Fruit fly (Drosophila melanogaster) Kc167 (cell line): ENCODE data around the gene peg.

Source experiments
- Myc ChIP-seq: fragments of >200 bp; optimal IDR thresholded peaks from 2 replicates; lab custom pipeline; 2017; ENCODE audit warnings: missing external identifiers
- Sin3A ChIP-seq: fragments of >200 bp; optimal IDR thresholded peaks from 2 replicates; lab custom pipeline; 2018; ENCODE audit warnings: missing external identifiers
- h ChIP-seq: fragments of >200 bp; optimal IDR thresholded peaks from 3 replicates; lab custom pipeline; 2018; ENCODE audit warnings: missing external identifiers
- insv ChIP-seq: fragments of >200 bp; optimal IDR thresholded peaks from 3 replicates; lab custom pipeline; 2018; ENCODE audit warnings: missing external identifiers
- psq ChIP-seq: fragments of >200 bp; optimal IDR thresholded peaks from 2 replicates; lab custom pipeline; 2017; ENCODE audit warnings: missing external identifiers
- ttk ChIP-seq: sonication (Bioruptor generic); optimal IDR thresholded peaks from 2 replicates; lab custom pipeline; 2017; ENCODE audit warnings: missing external identifiers

dm6 chr3R:21019073-21019472 is 4.9 kb downstream of the peg start:
- TF ChIP-seq Myc (lab: Kevin White, UChicago) (no peak), h (no peak), psq (lab: Kevin White, UChicago) (no peak), ttk (lab: Kevin White, UChicago) (no peak), insv (lab: Kevin White, UChicago) (no peak), Sin3A (lab: Kevin White, UChicago) (no peak)
